Worm (Caenorhabditis elegans) whole organism, L3 larva: Measurements from ENCODE around the gene daf-14.

ENCODE experiments used
- aly-2 ChIP-seq: fragments of 150-350 bp; optimal IDR thresholded peaks from 2 replicates; lab custom pipeline; 2014; ENCODE audit warnings: missing biosample characterization, missing genetic modification characterization
- ceh-28 ChIP-seq: fragments of 150-350 bp; optimal IDR thresholded peaks from 2 replicates; lab custom pipeline; 2014; ENCODE audit warnings: missing biosample characterization, missing genetic modification reagents, missing genetic modification characterization
- ceh-82 ChIP-seq: fragments of 150-350 bp; optimal IDR thresholded peaks from 2 replicates; lab custom pipeline; 2014; ENCODE audit warnings: missing biosample characterization, missing genetic modification characterization
- daf-12 ChIP-seq: fragments of 150-350 bp; optimal IDR thresholded peaks from 2 replicates; lab custom pipeline; 2014; ENCODE audit warnings: missing biosample characterization, missing genetic modification reagents, missing genetic modification characterization
- egl-27 ChIP-seq: sonication (generic microtip); optimal IDR thresholded peaks from 4 replicates; lab custom pipeline; 2017; ENCODE audit warnings: missing biosample characterization, missing genetic modification reagents, missing genetic modification characterization
- elt-1 ChIP-seq: fragments of 150-350 bp; optimal IDR thresholded peaks from 2 replicates; lab custom pipeline; 2014; ENCODE audit warnings: missing biosample characterization, missing genetic modification characterization
- eor-1 ChIP-seq, 2 experiments: fragments of 150-350 bp; optimal IDR thresholded peaks; 2 replicates each; lab custom pipeline; 2014 to 2018; ENCODE audit warnings: missing biosample characterization in 2 of 2, missing genetic modification characterization in 2 of 2
- fkh-10 ChIP-seq: sonication (generic microtip); optimal IDR thresholded peaks from 2 replicates; lab custom pipeline; 2017; ENCODE audit warnings: missing biosample characterization, missing genetic modification reagents, missing genetic modification characterization
- fkh-2 ChIP-seq: fragments of 150-350 bp; optimal IDR thresholded peaks from 2 replicates; lab custom pipeline; 2014; ENCODE audit warnings: missing biosample characterization, missing genetic modification reagents, missing genetic modification characterization
- fos-1 ChIP-seq: fragments of 150-350 bp; optimal IDR thresholded peaks from 2 replicates; lab custom pipeline; 2014; ENCODE audit warnings: missing biosample characterization, missing genetic modification characterization
- hmg-11 ChIP-seq: sonication (generic microtip); optimal IDR thresholded peaks from 2 replicates; lab custom pipeline; 2016; ENCODE audit warnings: missing genetic modification characterization, missing compliant biosample characterization
- lin-39 ChIP-seq: fragments of 150-350 bp; optimal IDR thresholded peaks from 2 replicates; lab custom pipeline; 2018; ENCODE audit warnings: missing biosample characterization, missing genetic modification reagents, missing genetic modification characterization
- lsy-12 ChIP-seq: sonication (generic microtip); optimal IDR thresholded peaks from 2 replicates; lab custom pipeline; 2016; ENCODE audit warnings: mild to moderate bottlenecking, missing genetic modification characterization, missing compliant biosample characterization
- nfya-1 ChIP-seq: sonication (generic microtip); optimal IDR thresholded peaks from 2 replicates; lab custom pipeline; 2017; ENCODE audit warnings: missing genetic modification characterization, mild to moderate bottlenecking, missing compliant biosample characterization, antibody characterized with exemption, moderate library complexity; ENCODE audit not compliant: insufficient read depth
- nhr-23 ChIP-seq: fragments of 150-350 bp; optimal IDR thresholded peaks from 2 replicates; lab custom pipeline; 2014; ENCODE audit warnings: missing biosample characterization, missing genetic modification reagents, missing genetic modification characterization
- nhr-237 ChIP-seq: fragments of 150-350 bp; optimal IDR thresholded peaks from 2 replicates; lab custom pipeline; 2014; ENCODE audit warnings: missing biosample characterization, missing genetic modification characterization
- nhr-25 ChIP-seq: sonication (generic microtip); optimal IDR thresholded peaks from 2 replicates; lab custom pipeline; 2017; ENCODE audit warnings: missing biosample characterization, missing genetic modification characterization
- nhr-43 ChIP-seq: sonication (generic microtip); optimal IDR thresholded peaks from 2 replicates; lab custom pipeline; 2016; ENCODE audit warnings: mild to moderate bottlenecking, missing genetic modification characterization, missing compliant biosample characterization; ENCODE audit not compliant: poor library complexity, severe bottlenecking
- nhr-67 ChIP-seq: fragments of 150-350 bp; optimal IDR thresholded peaks from 2 replicates; lab custom pipeline; 2014; ENCODE audit warnings: missing biosample characterization, missing genetic modification characterization
- nhr-76 ChIP-seq: fragments of 150-350 bp; sonication (generic microtip); optimal IDR thresholded peaks from 5 replicates; lab custom pipeline; 2014; ENCODE audit warnings: missing biosample characterization, missing genetic modification characterization
- sea-2 ChIP-seq: fragments of 150-350 bp; sonication (generic microtip); optimal IDR thresholded peaks from 4 replicates; lab custom pipeline; 2014; ENCODE audit warnings: missing biosample characterization, missing genetic modification reagents, missing genetic modification characterization
- skn-1 ChIP-seq: fragments of 150-350 bp; optimal IDR thresholded peaks from 2 replicates; lab custom pipeline; 2014; ENCODE audit warnings: missing biosample characterization, missing genetic modification characterization
- unc-39 ChIP-seq: sonication (generic microtip); optimal IDR thresholded peaks from 4 replicates; lab custom pipeline; 2017; ENCODE audit warnings: missing biosample characterization, missing genetic modification characterization
- ztf-4 ChIP-seq: fragments of 150-350 bp; optimal IDR thresholded peaks from 2 replicates; lab custom pipeline; 2014; ENCODE audit warnings: missing biosample characterization, missing genetic modification characterization

The daf-14 gene

DNA sequence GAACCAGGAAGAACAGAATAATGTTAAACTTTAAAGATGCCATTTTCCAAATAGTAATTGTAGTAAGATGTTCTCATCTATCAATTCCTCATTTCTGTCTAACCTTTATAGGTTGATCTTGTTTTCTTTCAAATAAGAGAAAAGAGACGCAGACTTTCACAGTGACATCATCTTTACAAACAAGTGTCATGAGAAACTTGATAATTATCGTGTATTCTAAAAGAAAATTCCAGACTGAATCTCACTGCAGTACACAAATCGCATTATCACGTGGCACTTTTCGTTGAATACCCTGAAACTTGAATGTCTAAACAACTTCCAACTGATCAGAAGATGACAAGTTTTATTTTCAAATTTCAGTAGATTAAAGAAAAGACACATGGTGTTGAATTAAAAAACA is 44.7 kb downstream of the daf-14 start, which contains the start of gene R09E10.13:
TSS of gene R09E10.13 (minus strand) at position 61 of the 400 bp plus-strand sequence.
- peak; percentile 79 for TF ChIP-seq nhr-25 (tag; lab: Kevin White, UChicago)
- no peak for TF ChIP-seq nhr-67 (tag; lab: Kevin White, UChicago)
- TF ChIP-seq nhr-43 (tag; lab: Kevin White, UChicago), result peak; percentile 71
- peak; percentile 2 for TF ChIP-seq nhr-23 (tag; lab: Kevin White, UChicago)

DNA sequence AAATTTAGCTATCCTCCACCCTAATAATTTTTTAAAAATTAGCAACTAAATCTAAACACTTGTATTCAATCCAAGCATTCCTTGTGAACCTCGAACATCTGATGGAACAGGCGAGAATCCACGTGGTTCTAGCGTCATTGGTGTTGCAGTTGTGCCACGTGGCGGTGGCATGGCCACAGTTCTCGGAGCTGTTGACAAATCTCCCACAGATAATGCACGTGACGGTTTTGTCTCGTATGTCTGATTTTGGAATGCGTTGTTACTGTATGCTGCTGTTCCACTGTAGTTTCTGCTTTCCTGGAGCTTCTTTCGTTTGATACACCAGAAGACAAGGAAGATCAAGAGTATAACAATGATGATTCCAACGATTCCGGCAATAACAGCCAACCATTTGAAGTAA is 45.6 kb downstream of the daf-14 start:
- TF ChIP-seq unc-39 (tag; lab: Kevin White, UChicago) (no peak), aly-2 (tag; lab: Kevin White, UChicago) (no peak)

ce11 chrIV:10302203-10302602 is 51.8 kb downstream of the daf-14 start, which contains the start of gene R09E10.5:
R09E10.5 (minus strand) TSS chrIV:10302303.
- TF ChIP-seq hmg-11 (tag; lab: Kevin White, UChicago) (no peak), lsy-12 (no peak), nhr-23 (tag; lab: Kevin White, UChicago) (no peak), nhr-237 (tag; lab: Kevin White, UChicago) (no peak), nhr-76 (tag; lab: Kevin White, UChicago) (no peak), ztf-4 (no peak), ceh-82 (tag; lab: Kevin White, UChicago) (no peak), fkh-10 (GFP tag; lab: Kevin White, UChicago) (no peak), aly-2 (tag; lab: Kevin White, UChicago) (no peak), elt-1 (tag; lab: Kevin White, UChicago) (no peak), ceh-28 (tag; lab: Kevin White, UChicago) (no peak), skn-1 (tag; lab: Kevin White, UChicago) (no peak)

DNA sequence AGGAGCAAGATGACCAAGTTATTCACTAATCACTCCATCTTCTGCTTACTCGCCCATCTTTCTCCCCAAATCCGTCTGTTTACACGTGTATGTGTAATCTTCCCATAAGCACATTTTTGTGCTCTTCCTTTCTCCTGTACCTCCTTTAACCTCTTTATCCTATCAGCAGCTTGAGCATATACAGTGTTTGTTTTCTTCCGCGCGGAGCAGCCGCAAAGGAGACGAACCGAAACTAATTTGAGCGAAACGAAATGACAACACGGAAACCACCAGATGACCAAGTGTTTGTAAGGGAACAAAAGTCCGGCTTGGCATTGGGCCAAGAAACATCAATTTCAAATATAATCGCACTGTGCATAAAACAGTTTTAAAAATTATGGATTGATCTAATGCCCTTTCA is 54.0 kb downstream of the daf-14 start:
- TF ChIP-seq lin-39 (tag; lab: Kevin White, UChicago), result no peak
- TF ChIP-seq egl-27 (tag; lab: Kevin White, UChicago), result no peak
- TF ChIP-seq fos-1, result no peak
- no peak for TF ChIP-seq nhr-76 (tag; lab: Kevin White, UChicago)
- TF ChIP-seq eor-1 (tag; optimal IDR thresholded peaks at IDR 0.05; lab: Kevin White, UChicago), result no peak
- no peak for TF ChIP-seq fkh-2 (tag; lab: Kevin White, UChicago)
- no peak for TF ChIP-seq ceh-82 (tag; lab: Kevin White, UChicago)
- no peak for TF ChIP-seq nfya-1 (tag; lab: Kevin White, UChicago)
- TF ChIP-seq nhr-237 (tag; lab: Kevin White, UChicago), result no peak
- TF ChIP-seq sea-2 (GFP tag; lab: Kevin White, UChicago), result no peak
- no peak for TF ChIP-seq daf-12 (tag; lab: Kevin White, UChicago)
- TF ChIP-seq unc-39 (tag; lab: Kevin White, UChicago), result no peak
- TF ChIP-seq elt-1 (tag; lab: Kevin White, UChicago), result no peak
